Worm (Caenorhabditis elegans) whole organism, L1 larva: ENCODE measurements around the gene irld-55.

Experiments used
- C16A3.4 ChIP-seq: fragments of 150-350 bp; optimal IDR thresholded peaks from 2 replicates; lab custom pipeline; 2014; ENCODE audit warnings: missing biosample characterization, missing genetic modification characterization
- C34B4.2 ChIP-seq: sonication (generic microtip); optimal IDR thresholded peaks from 2 replicates; lab custom pipeline; 2017; ENCODE audit warnings: mild to moderate bottlenecking, missing genetic modification characterization, missing compliant biosample characterization
- F16B12.6 ChIP-seq: fragments of 150-350 bp; optimal IDR thresholded peaks from 2 replicates; lab custom pipeline; 2014; ENCODE audit warnings: missing biosample characterization, missing genetic modification characterization
- Y116A8C.19 ChIP-seq: sonication (generic microtip); optimal IDR thresholded peaks from 2 replicates; lab custom pipeline; 2016; ENCODE audit warnings: missing compliant biosample characterization, missing genetic modification characterization, borderline replicate concordance
- aha-1 ChIP-seq: fragments of 150-350 bp; optimal IDR thresholded peaks from 2 replicates; lab custom pipeline; 2014; ENCODE audit warnings: missing biosample characterization, missing genetic modification characterization
- ama-1 ChIP-seq: fragments of 150-350 bp; optimal IDR thresholded peaks from 2 replicates; lab custom pipeline; 2014
- ceh-88 ChIP-seq: fragments of 200-800 bp; sonication (Bioruptor generic); IDR thresholded peaks from 2 replicates; pipeline ENCODE4 v1.3.6; 2022; ENCODE audit warnings: missing genetic modification characterization, missing compliant biosample characterization
- dpl-1 ChIP-seq, 3 experiments: fragments of 150-350 bp in 2 of 3; sonication (generic microtip) in 1 of 3; optimal IDR thresholded peaks; 2 replicates each; lab custom pipeline; 2014 to 2017; ENCODE audit warnings: missing biosample characterization in 3 of 3, missing genetic modification characterization in 3 of 3, missing genetic modification reagents in 3 of 3
- dsc-1 ChIP-seq: sonication (generic microtip); optimal IDR thresholded peaks from 2 replicates; lab custom pipeline; 2016; ENCODE audit warnings: mild to moderate bottlenecking, missing genetic modification characterization, missing compliant biosample characterization
- efl-1 ChIP-seq, 4 experiments: fragments of 150-350 bp; optimal IDR thresholded peaks in 3 of 4; peaks in 1 of 4; 1 replicate in 1 of 4; 2 replicates in 3 of 4; lab custom pipeline; 2014; ENCODE audit warnings: missing biosample characterization in 2 of 4, missing genetic modification characterization in 2 of 4, missing genetic modification reagents in 2 of 4
- egl-13 ChIP-seq: sonication (generic microtip); optimal IDR thresholded peaks from 2 replicates; lab custom pipeline; 2016; ENCODE audit warnings: missing genotype, missing genetic modification reagents, missing genetic modification characterization, missing compliant biosample characterization
- egl-27 ChIP-seq, 2 experiments: fragments of 150-350 bp in 1 of 2; sonication (generic microtip); optimal IDR thresholded peaks; 3 replicates each; lab custom pipeline; 2017 to 2018; ENCODE audit warnings: missing biosample characterization in 2 of 2, missing genetic modification characterization in 2 of 2, missing genetic modification reagents in 2 of 2
- elt-2 ChIP-seq: sonication (generic microtip); optimal IDR thresholded peaks from 2 replicates; lab custom pipeline; 2016; ENCODE audit warnings: missing genetic modification characterization, mild to moderate bottlenecking, inconsistent platforms, missing compliant biosample characterization, missing genetic modification reagents
- fkh-10 ChIP-seq: sonication (generic microtip); optimal IDR thresholded peaks from 2 replicates; lab custom pipeline; 2017; ENCODE audit warnings: missing biosample characterization, missing genetic modification reagents, missing genetic modification characterization
- fkh-4 ChIP-seq: sonication (generic microtip); optimal IDR thresholded peaks from 2 replicates; lab custom pipeline; 2016; ENCODE audit warnings: missing compliant biosample characterization, missing genetic modification characterization, borderline replicate concordance
- fkh-8 ChIP-seq: sonication (generic microtip); optimal IDR thresholded peaks from 2 replicates; lab custom pipeline; 2016; ENCODE audit warnings: mild to moderate bottlenecking, missing genetic modification characterization, missing compliant biosample characterization
- fos-1 ChIP-seq: fragments of 150-350 bp; optimal IDR thresholded peaks from 2 replicates; lab custom pipeline; 2014; ENCODE audit warnings: missing biosample characterization, missing genetic modification characterization
- grh-1 ChIP-seq: fragments of 200-800 bp; sonication (Bioruptor generic); IDR thresholded peaks from 2 replicates; pipeline ENCODE4 v1.3.6; 2022; ENCODE audit warnings: missing genetic modification reagents, missing genetic modification characterization, missing compliant biosample characterization
- irx-1 ChIP-seq: sonication (generic microtip); optimal IDR thresholded peaks from 2 replicates; lab custom pipeline; 2016; ENCODE audit warnings: missing genetic modification characterization, missing compliant biosample characterization
- isw-1 ChIP-seq: fragments of 200-800 bp; sonication (Bioruptor generic); IDR thresholded peaks from 2 replicates; pipeline ENCODE4 v1.3.6; 2022; ENCODE audit warnings: missing genetic modification characterization, missing compliant biosample characterization
- jun-1 ChIP-seq: fragments of 150-350 bp; optimal IDR thresholded peaks from 2 replicates; lab custom pipeline; 2014; ENCODE audit warnings: missing biosample characterization, missing genetic modification reagents, missing genetic modification characterization
- lin-35 ChIP-seq, 2 experiments: fragments of 150-350 bp; optimal IDR thresholded peaks; 2 replicates each; lab custom pipeline; 2014; ENCODE audit warnings: missing biosample characterization in 2 of 2, missing genetic modification characterization in 2 of 2, missing genetic modification reagents in 2 of 2
- lir-3 ChIP-seq: sonication (generic microtip); optimal IDR thresholded peaks from 2 replicates; lab custom pipeline; 2016; ENCODE audit warnings: mild to moderate bottlenecking, missing genetic modification characterization, moderate library complexity, missing compliant biosample characterization; ENCODE audit not compliant: poor library complexity
- lsy-2 ChIP-seq, 2 experiments: fragments of 150-350 bp; optimal IDR thresholded peaks; 2 replicates each; lab custom pipeline; 2014; ENCODE audit warnings: missing biosample characterization in 2 of 2, missing genetic modification characterization in 2 of 2
- mdl-1 ChIP-seq, 2 experiments: fragments of 150-350 bp; optimal IDR thresholded peaks; 2 replicates each; lab custom pipeline; 2014 to 2017; ENCODE audit warnings: missing biosample characterization in 2 of 2, missing genetic modification characterization in 2 of 2, inconsistent platforms in 1 of 2
- mep-1 ChIP-seq: fragments of 150-350 bp; optimal IDR thresholded peaks from 2 replicates; lab custom pipeline; 2014; ENCODE audit warnings: missing biosample characterization, missing genetic modification characterization
- nhr-11 ChIP-seq: fragments of 150-350 bp; optimal IDR thresholded peaks from 2 replicates; lab custom pipeline; 2014; ENCODE audit warnings: missing biosample characterization, missing genetic modification characterization
- nhr-12 ChIP-seq: sonication (generic microtip); optimal IDR thresholded peaks from 2 replicates; lab custom pipeline; 2017; ENCODE audit warnings: missing biosample characterization, missing genetic modification characterization
- nhr-19 ChIP-seq: fragments of 200-800 bp; sonication (Bioruptor generic); conservative IDR thresholded peaks from 2 replicates; pipeline ENCODE4 v1.3.6; 2022; ENCODE audit warnings: missing genetic modification characterization, missing compliant biosample characterization
- nhr-20 ChIP-seq: sonication (generic microtip); optimal IDR thresholded peaks from 2 replicates; lab custom pipeline; 2016; ENCODE audit warnings: mild to moderate bottlenecking, missing genetic modification characterization, missing compliant biosample characterization
- nhr-237 ChIP-seq: fragments of 150-350 bp; optimal IDR thresholded peaks from 2 replicates; lab custom pipeline; 2014; ENCODE audit warnings: missing biosample characterization, missing genetic modification characterization
- nhr-47 ChIP-seq: sonication (generic microtip); optimal IDR thresholded peaks from 2 replicates; lab custom pipeline; 2016; ENCODE audit warnings: mild to moderate bottlenecking, missing genetic modification characterization, moderate library complexity, missing compliant biosample characterization
- nhr-71 ChIP-seq: sonication (generic microtip); optimal IDR thresholded peaks from 2 replicates; lab custom pipeline; 2016; ENCODE audit warnings: mild to moderate bottlenecking, missing genetic modification characterization, moderate library complexity, missing compliant biosample characterization
- nhr-77 ChIP-seq: fragments of 150-350 bp; optimal IDR thresholded peaks from 2 replicates; lab custom pipeline; 2014; ENCODE audit warnings: missing biosample characterization, missing genetic modification characterization
- nhr-84 ChIP-seq: sonication (generic microtip); optimal IDR thresholded peaks from 2 replicates; lab custom pipeline; 2017; ENCODE audit warnings: missing biosample characterization, missing genetic modification characterization
- nhr-85 ChIP-seq: sonication (generic microtip); peaks from one replicate; lab custom pipeline; 2016; ENCODE audit warnings: missing genetic modification characterization, inconsistent platforms, missing compliant biosample characterization
- nhr-90 ChIP-seq: sonication (generic microtip); optimal IDR thresholded peaks from 2 replicates; lab custom pipeline; 2016; ENCODE audit warnings: mild to moderate bottlenecking, missing genetic modification characterization, missing compliant biosample characterization; ENCODE audit not compliant: poor library complexity
- pax-3 ChIP-seq: fragments of 200-800 bp; sonication (Bioruptor generic); optimal IDR thresholded peaks from 2 replicates; lab custom pipeline; 2018; ENCODE audit warnings: mild to moderate bottlenecking, missing genetic modification characterization, moderate library complexity, missing compliant biosample characterization
- rnt-1 ChIP-seq: sonication (generic microtip); optimal IDR thresholded peaks from 2 replicates; lab custom pipeline; 2016; ENCODE audit warnings: mild to moderate bottlenecking, missing genetic modification characterization, moderate library complexity, missing compliant biosample characterization
- snu-23 ChIP-seq: sonication (generic microtip); optimal IDR thresholded peaks from 2 replicates; lab custom pipeline; 2016; ENCODE audit warnings: missing genetic modification characterization, missing compliant biosample characterization
- swsn-7 ChIP-seq: sonication (generic microtip); optimal IDR thresholded peaks from 2 replicates; lab custom pipeline; 2016; ENCODE audit warnings: missing genetic modification characterization, missing compliant biosample characterization
- tbx-2 ChIP-seq: sonication (generic microtip); optimal IDR thresholded peaks from 2 replicates; lab custom pipeline; 2016; ENCODE audit warnings: missing genetic modification characterization, missing compliant biosample characterization
- unc-130 ChIP-seq: fragments of 150-350 bp; optimal IDR thresholded peaks from 2 replicates; lab custom pipeline; 2017; ENCODE audit warnings: missing biosample characterization, missing genetic modification characterization, inconsistent platforms
- unc-86 ChIP-seq: sonication (generic microtip); optimal IDR thresholded peaks from 2 replicates; lab custom pipeline; 2016; ENCODE audit warnings: missing genetic modification characterization, missing compliant biosample characterization
- vab-15 ChIP-seq: sonication (generic microtip); optimal IDR thresholded peaks from 2 replicates; lab custom pipeline; 2017; ENCODE audit warnings: missing genotype, mild to moderate bottlenecking, missing genetic modification characterization, missing compliant biosample characterization
- zag-1 ChIP-seq: fragments of 150-350 bp; optimal IDR thresholded peaks from 2 replicates; lab custom pipeline; 2014; ENCODE audit warnings: missing biosample characterization, missing genetic modification characterization
- zip-4 ChIP-seq: fragments of 200-800 bp; sonication (Bioruptor generic); optimal IDR thresholded peaks from 2 replicates; lab custom pipeline; 2018; ENCODE audit warnings: mild to moderate bottlenecking, missing genetic modification characterization, moderate library complexity, missing compliant biosample characterization
- ztf-11 ChIP-seq, 2 experiments: sonication (generic microtip); optimal IDR thresholded peaks; 2 replicates each; lab custom pipeline; 2016 to 2017; ENCODE audit warnings: missing genetic modification characterization in 2 of 2, missing biosample characterization in 1 of 2, missing compliant biosample characterization in 1 of 2

Gene irld-55

ce11 chrIV:14070185-14070991 lies 50.4 kb downstream of the irld-55 start (continued):
- TF ChIP-seq nhr-77 (tag; lab: Kevin White, UChicago) (no peak), C34B4.2 (tag; lab: Kevin White, UChicago) (no peak), dpl-1 (GFP tag; optimal IDR thresholded peaks at IDR 0.05; lab: Kevin White, UChicago) (peak; percentile 54 to 82 (median 70)), efl-1 (optimal IDR thresholded peaks at IDR 0.05; lab: Kevin White, UChicago) (peak; percentile 78 to 86), efl-1 (GFP tag; optimal IDR thresholded peaks at IDR 0.05 in 1 of 2; lab: Kevin White, UChicago) (peak; percentile 83 to 96), mdl-1 (tag; optimal IDR thresholded peaks at IDR 0.05; lab: Kevin White, UChicago) (no peak), lin-35 (GFP tag; optimal IDR thresholded peaks at IDR 0.05; lab: Kevin White, UChicago) (peak; percentile 47 to 67), ceh-88 (GFP tag; lab: Robert Waterston, UW) (no peak), fkh-4 (tag; lab: Kevin White, UChicago) (no peak)

- TF ChIP-seq jun-1 (tag; lab: Kevin White, UChicago) (peak; percentile 80), nhr-237 (tag; lab: Kevin White, UChicago) (peak; percentile 60), rnt-1 (peak; percentile 96), nhr-77 (tag; lab: Kevin White, UChicago) (peak; percentile 71), nhr-85 (tag; lab: Kevin White, UChicago) (peak; percentile 93), nhr-90 (tag; lab: Kevin White, UChicago) (peak; percentile 79), mep-1 (tag; lab: Kevin White, UChicago) (peak; percentile 91), zip-4 (no peak), Y116A8C.19 (no peak), vab-15 (peak; percentile 37), isw-1 (GFP tag; lab: Robert Waterston, UW) (peak; percentile 85), dsc-1 (tag; lab: Kevin White, UChicago) (peak; percentile 58), C16A3.4 (tag; lab: Kevin White, UChicago) (peak; percentile 89), lsy-2 (tag; optimal IDR thresholded peaks at IDR 0.05; lab: Kevin White, UChicago) (peak; percentile 91 to 96), nhr-84 (tag; lab: Kevin White, UChicago) (no peak), nhr-19 (GFP tag; lab: Robert Waterston, UW) (peak; percentile 82), unc-130 (peak; percentile 65), snu-23 (peak; percentile 93), F16B12.6 (peak; percentile 51), irx-1 (peak; percentile 38), zag-1 (peak; percentile 57), lir-3 (no peak), ztf-11 (tag; optimal IDR thresholded peaks at IDR 0.05; lab: Kevin White, UChicago) (peak in 1 of 2 experiments; percentile 45), nhr-20 (peak; percentile 83), swsn-7 (tag; lab: Kevin White, UChicago) (peak; percentile 87), nhr-11 (peak; percentile 44), ceh-88 (GFP tag; lab: Robert Waterston, UW) (no peak; the same call in 1 of the 2 replicates), nhr-12 (tag; lab: Kevin White, UChicago) (no peak), nhr-71 (peak; percentile 92), unc-86 (tag; lab: Kevin White, UChicago) (peak; percentile 86), mdl-1 (tag; optimal IDR thresholded peaks at IDR 0.05; lab: Kevin White, UChicago) (peak in 1 of 2 experiments; percentile 80), aha-1 (tag; lab: Kevin White, UChicago) (no peak), egl-13 (peak; percentile 40), tbx-2 (tag; lab: Kevin White, UChicago) (peak; percentile 86), fkh-10 (GFP tag; lab: Kevin White, UChicago) (peak; percentile 12), fkh-8 (tag; lab: Kevin White, UChicago) (peak; percentile 92), nhr-47 (tag; lab: Kevin White, UChicago) (peak; percentile 89), dpl-1 (GFP tag; optimal IDR thresholded peaks at IDR 0.05; lab: Kevin White, UChicago) (peak; percentile 81 to 85 (median 82)), elt-2 (tag; lab: Kevin White, UChicago) (peak; percentile 43), egl-27 (tag; optimal IDR thresholded peaks at IDR 0.05; lab: Kevin White, UChicago) (peak in 1 of 2 experiments; percentile 42), ama-1 (lab: Kevin White, UChicago) (peak; percentile 82), grh-1 (GFP tag; lab: Robert Waterston, UW) (peak; percentile 75), pax-3 (peak; percentile 82), fos-1 (tag; lab: Kevin White, UChicago) (peak; percentile 85)
Observed at ce11 chrIV:14070992-14071289, 50.9 kb downstream of the irld-55 start.
